Worm (Caenorhabditis elegans): ENCODE measurements around the gene srt-74.

DNA sequence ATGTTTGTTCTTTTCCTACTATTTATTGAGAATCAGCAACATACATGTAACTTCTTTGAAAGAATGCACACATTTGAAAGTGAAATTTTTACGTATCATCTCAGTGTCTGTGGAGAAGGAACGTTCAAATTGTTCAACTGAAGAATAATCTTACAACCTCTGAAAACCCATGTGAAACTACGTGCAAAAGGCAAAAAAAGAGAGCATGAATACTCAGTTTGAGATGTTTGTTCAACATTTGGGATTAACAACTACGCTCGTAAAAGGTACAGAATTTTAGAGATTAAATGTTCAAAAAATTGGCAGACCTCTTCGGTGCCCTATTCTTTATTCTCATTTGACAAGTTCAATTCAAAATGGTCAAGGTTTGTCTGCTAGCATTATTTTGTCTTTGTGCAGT is 30.1 kb downstream of the srt-74 start, which contains the start of gene K02E11.5:
- TF ChIP-seq nhr-25 (tag; optimal IDR thresholded peaks at IDR 0.05) (no peak), nhr-28 (tag; optimal IDR thresholded peaks at IDR 0.05) (no peak), ama-1 (optimal IDR thresholded peaks at IDR 0.05) (no peak), ceh-82 (tag; optimal IDR thresholded peaks at IDR 0.05) (no peak), nhr-12 (tag; optimal IDR thresholded peaks at IDR 0.05) (no peak), pha-4 (tag; optimal IDR thresholded peaks at IDR 0.05) (no peak), fos-1 (tag; optimal IDR thresholded peaks at IDR 0.05) (no peak), fkh-10 (GFP tag; optimal IDR thresholded peaks at IDR 0.05) (no peak), unc-39 (tag; optimal IDR thresholded peaks at IDR 0.05) (no peak)
